Fruit fly (Drosophila melanogaster): ENCODE results near the gene GXIVsPLA2.

- no peak for TF ChIP-seq CrebA (GFP tag; optimal IDR thresholded peaks at IDR 0.05; ENCODE audit: borderline replicate concordance)
- TF ChIP-seq Hr78 (GFP tag; optimal IDR thresholded peaks at IDR 0.05) = no peak
- peak; percentile 43 for TF ChIP-seq GATAd (GFP tag; optimal IDR thresholded peaks at IDR 0.05)
- no peak for TF ChIP-seq Vsx2 (GFP tag; optimal IDR thresholded peaks at IDR 0.05; ENCODE audit: partially characterized antibody)
- no peak for TF ChIP-seq pan (optimal IDR thresholded peaks at IDR 0.05)
- TF ChIP-seq usp (GFP tag; optimal IDR thresholded peaks at IDR 0.05) = no peak
- no peak for TF ChIP-seq lola (GFP tag; optimal IDR thresholded peaks at IDR 0.05)
These were observed 14.1 kb upstream of the GXIVsPLA2 start for dm6 chr3L:15940823-15941222.
